Fruit fly (Drosophila melanogaster) whole organism, embryonic: ENCODE data around the gene CG42759.

ENCODE experiments used
- CG10267 ChIP-seq: fragments of 200-800 bp; sonication (Bioruptor generic); optimal IDR thresholded peaks from 2 replicates; lab custom pipeline; 2018; ENCODE audit warnings: missing biosample characterization, mild to moderate bottlenecking, missing genetic modification characterization, moderate library complexity
- CG10462 ChIP-seq: fragments of 200-800 bp; sonication (Bioruptor generic); optimal IDR thresholded peaks from 2 replicates; lab custom pipeline; 2016; ENCODE audit warnings: missing biosample characterization, missing genetic modification characterization
- CG10565 ChIP-seq: fragments of 200-800 bp; sonication (Bioruptor generic); optimal IDR thresholded peaks from 3 replicates; lab custom pipeline; 2016; ENCODE audit warnings: missing biosample characterization, mild to moderate bottlenecking, missing genetic modification characterization
- CG11695 ChIP-seq: fragments of 200-800 bp; sonication (Bioruptor generic); IDR thresholded peaks from 3 replicates; pipeline ENCODE4 v1.3.6; 2022; ENCODE audit warnings: missing biosample characterization, missing genetic modification characterization
- CG12236 ChIP-seq: fragments of 200-800 bp; sonication (Bioruptor generic); optimal IDR thresholded peaks from 2 replicates; lab custom pipeline; 2016; ENCODE audit warnings: missing biosample characterization, missing genetic modification characterization
- CG12659 ChIP-seq: fragments of 200-800 bp; sonication (Bioruptor generic); optimal IDR thresholded peaks from 3 replicates; lab custom pipeline; 2017; ENCODE audit warnings: mild to moderate bottlenecking, missing biosample characterization, missing genetic modification reagents, missing genetic modification characterization
- CG13894 ChIP-seq: fragments of 200-800 bp; sonication (Bioruptor generic); optimal IDR thresholded peaks from 3 replicates; lab custom pipeline; 2018; ENCODE audit warnings: missing biosample characterization, mild to moderate bottlenecking, missing genetic modification characterization, moderate library complexity
- CG14441 ChIP-seq: fragments of 200-800 bp; sonication (Bioruptor generic); IDR thresholded peaks from 2 replicates; pipeline ENCODE4 v1.3.6; 2022; ENCODE audit warnings: missing biosample characterization, missing genetic modification characterization
- CG15601 ChIP-seq: fragments of 200-800 bp; sonication (Bioruptor generic); optimal IDR thresholded peaks from 3 replicates; lab custom pipeline; 2019; ENCODE audit warnings: missing biosample characterization, mild to moderate bottlenecking, missing genetic modification characterization, moderate library complexity
- CG17328 ChIP-seq: fragments of 200-800 bp; sonication (Bioruptor generic); IDR thresholded peaks from 2 replicates; pipeline ENCODE4 v1.3.6; 2022; ENCODE audit warnings: missing biosample characterization, missing genetic modification characterization
- CG2875 ChIP-seq: fragments of 200-800 bp; sonication (Bioruptor generic); optimal IDR thresholded peaks from 2 replicates; lab custom pipeline; 2017; ENCODE audit warnings: missing biosample characterization, mild to moderate bottlenecking, missing genetic modification characterization, missing genetic modification reagents
- CG4730 ChIP-seq: fragments of 200-800 bp; sonication (Bioruptor generic); IDR thresholded peaks from 2 replicates; pipeline ENCODE4 v1.3.6; 2022; ENCODE audit warnings: missing biosample characterization, missing genetic modification characterization
- CG7963 ChIP-seq: fragments of 200-800 bp; sonication (Bioruptor generic); IDR thresholded peaks from 3 replicates; pipeline ENCODE4 v1.3.6; 2022; ENCODE audit warnings: missing biosample characterization, missing genetic modification characterization; ENCODE audit not compliant: partially characterized antibody
- CG9215 ChIP-seq: fragments of 200-800 bp; sonication (Bioruptor generic); IDR thresholded peaks from 2 replicates; pipeline ENCODE4 v1.3.6; 2022; ENCODE audit warnings: missing biosample characterization, missing genetic modification characterization
- CG9437 ChIP-seq: fragments of 200-800 bp; sonication (Bioruptor generic); optimal IDR thresholded peaks from 2 replicates; lab custom pipeline; 2018; ENCODE audit warnings: missing biosample characterization, mild to moderate bottlenecking, missing genetic modification characterization
- CkIIα-i1 ChIP-seq: fragments of 200-800 bp; sonication (Bioruptor generic); IDR thresholded peaks from 2 replicates; pipeline ENCODE4 v1.3.6; 2022; ENCODE audit warnings: missing biosample characterization, missing genetic modification characterization
- Doc3 ChIP-seq: fragments of 200-800 bp; sonication (Bioruptor generic); IDR thresholded peaks from 3 replicates; pipeline ENCODE4 v1.3.6; 2022; ENCODE audit warnings: missing biosample characterization, missing genetic modification characterization; ENCODE audit not compliant: partially characterized antibody
- Gug ChIP-seq: fragments of 200-800 bp; sonication (Bioruptor generic); IDR thresholded peaks from 4 replicates; pipeline ENCODE4 v1.3.6; 2022; ENCODE audit warnings: missing biosample characterization, missing genetic modification characterization
- HmgD ChIP-seq: fragments of 200-800 bp; sonication (Bioruptor generic); optimal IDR thresholded peaks from 3 replicates; lab custom pipeline; 2016; ENCODE audit warnings: missing biosample characterization, missing genetic modification characterization
- Meics ChIP-seq: fragments of 200-800 bp; sonication (Bioruptor generic); optimal IDR thresholded peaks from 2 replicates; lab custom pipeline; 2017; ENCODE audit warnings: missing biosample characterization, mild to moderate bottlenecking, missing genetic modification characterization
- Myb ChIP-seq: fragments of 200-800 bp; sonication (Bioruptor generic); optimal IDR thresholded peaks from 2 replicates; lab custom pipeline; 2016; ENCODE audit warnings: missing biosample characterization, missing genetic modification characterization
- Nf-YC ChIP-seq: fragments of 200-800 bp; optimal IDR thresholded peaks from 3 replicates; lab custom pipeline; 2019; ENCODE audit warnings: missing biosample characterization, mild to moderate bottlenecking, missing genetic modification characterization, moderate library complexity
- Optix ChIP-seq: fragments of 200-800 bp; sonication (Bioruptor generic); IDR thresholded peaks from 3 replicates; pipeline ENCODE4 v1.3.6; 2022; ENCODE audit warnings: missing biosample characterization, missing genetic modification characterization
- Pdp1 ChIP-seq, 2 experiments: fragments of 200-800 bp; sonication (Bioruptor generic); optimal IDR thresholded peaks; 3 replicates each; lab custom pipeline; 2016; ENCODE audit warnings: missing biosample characterization in 2 of 2, missing genetic modification characterization in 2 of 2, mild to moderate bottlenecking in 1 of 2, moderate library complexity in 1 of 2
- Sin3A ChIP-seq: fragments of >200 bp; optimal IDR thresholded peaks from 2 replicates; lab custom pipeline; 2018
- Six4 ChIP-seq: fragments of 200-800 bp; sonication (Bioruptor generic); optimal IDR thresholded peaks from 2 replicates; lab custom pipeline; 2016; ENCODE audit warnings: missing biosample characterization, missing genetic modification characterization
- Stat92E ChIP-seq, 3 experiments: fragments of >200 bp in 2 of 3; fragments of 200-800 bp in 1 of 3; sonication (Bioruptor generic) in 1 of 3; optimal IDR thresholded peaks; 2 replicates each; lab custom pipeline; 2017 to 2019; ENCODE audit warnings: missing biosample characterization in 3 of 3, missing genetic modification characterization in 3 of 3, mild to moderate bottlenecking in 1 of 3, moderate library complexity in 1 of 3
- Xrp1 ChIP-seq: fragments of 200-800 bp; sonication (Bioruptor generic); IDR thresholded peaks from 2 replicates; pipeline ENCODE4 v1.3.6; 2022; ENCODE audit warnings: missing biosample characterization, missing genetic modification characterization
- bcd ChIP-seq: fragments of 200-800 bp; sonication (Bioruptor generic); optimal IDR thresholded peaks from 2 replicates; lab custom pipeline; 2017; ENCODE audit warnings: missing biosample characterization, mild to moderate bottlenecking, missing genetic modification characterization
- btn ChIP-seq: fragments of 200-800 bp; sonication (Bioruptor generic); optimal IDR thresholded peaks from 2 replicates; lab custom pipeline; 2016; ENCODE audit warnings: missing biosample characterization, missing genetic modification characterization
- chinmo ChIP-seq: fragments of 200-800 bp; sonication (Bioruptor generic); IDR thresholded peaks from 4 replicates; pipeline ENCODE4 v1.3.6; 2022; ENCODE audit warnings: missing biosample characterization, missing genetic modification characterization; ENCODE audit not compliant: partially characterized antibody
- crp ChIP-seq, 2 experiments: fragments of 200-800 bp; sonication (Bioruptor generic); optimal IDR thresholded peaks; 2 replicates in 1 of 2; 3 replicates in 1 of 2; lab custom pipeline; 2017; ENCODE audit warnings: missing biosample characterization in 2 of 2, missing genetic modification characterization in 2 of 2, mild to moderate bottlenecking in 1 of 2, moderate library complexity in 1 of 2
- cwo ChIP-seq: fragments of 200-800 bp; sonication (Bioruptor generic); optimal IDR thresholded peaks from 3 replicates; lab custom pipeline; 2017; ENCODE audit warnings: missing biosample characterization, missing genetic modification characterization, mild to moderate bottlenecking, moderate library complexity, missing genetic modification reagents
- ems ChIP-seq: fragments of 200-800 bp; sonication (Bioruptor generic); optimal IDR thresholded peaks from 3 replicates; lab custom pipeline; 2016; ENCODE audit warnings: missing biosample characterization, missing genetic modification characterization
- eve ChIP-seq, 2 experiments: fragments of >200 bp; optimal IDR thresholded peaks; 2 replicates each; lab custom pipeline; 2017; ENCODE audit warnings: missing biosample characterization in 2 of 2, missing genetic modification characterization in 2 of 2
- gt ChIP-seq: fragments of 200-800 bp; sonication (Bioruptor generic); IDR thresholded peaks from 2 replicates; pipeline ENCODE4 v1.3.6; 2022; ENCODE audit warnings: missing biosample characterization, missing genetic modification characterization
- ken ChIP-seq: fragments of 200-800 bp; sonication (Bioruptor generic); IDR thresholded peaks from 3 replicates; pipeline ENCODE4 v1.3.6; 2022; ENCODE audit warnings: missing biosample characterization, missing genetic modification characterization
- odd ChIP-seq: fragments of 200-800 bp; sonication (Bioruptor generic); optimal IDR thresholded peaks from 2 replicates; lab custom pipeline; 2017; ENCODE audit warnings: missing biosample characterization, mild to moderate bottlenecking, missing genetic modification characterization
- org-1 ChIP-seq: fragments of 200-800 bp; sonication (Bioruptor generic); optimal IDR thresholded peaks from 2 replicates; lab custom pipeline; 2017; ENCODE audit warnings: missing biosample characterization, missing genetic modification characterization
- otp ChIP-seq: fragments of 200-800 bp; sonication (Bioruptor generic); IDR thresholded peaks from 3 replicates; pipeline ENCODE4, ENCODE4 v1.3.6; 2022; ENCODE audit warnings: missing biosample characterization, missing genetic modification characterization
- p53 ChIP-seq: fragments of 200-800 bp; sonication (Bioruptor generic); optimal IDR thresholded peaks from 2 replicates; lab custom pipeline; 2016; ENCODE audit warnings: missing biosample characterization, missing genetic modification characterization
- pum ChIP-seq: fragments of 200-800 bp; sonication (Bioruptor generic); optimal IDR thresholded peaks from 2 replicates; lab custom pipeline; 2016; ENCODE audit warnings: missing biosample characterization, missing genetic modification characterization
- ranshi ChIP-seq: fragments of 200-800 bp; sonication (Bioruptor generic); IDR thresholded peaks from 2 replicates; pipeline ENCODE4 v1.3.6; 2022; ENCODE audit warnings: missing biosample characterization, missing genetic modification characterization
- stc ChIP-seq: fragments of 200-800 bp; sonication (Bioruptor generic); IDR thresholded peaks from 2 replicates; pipeline ENCODE4 v1.3.6; 2022; ENCODE audit warnings: missing biosample characterization, missing genetic modification characterization
- stwl ChIP-seq: fragments of 200-800 bp; sonication (Bioruptor generic); optimal IDR thresholded peaks from 3 replicates; lab custom pipeline; 2018; ENCODE audit warnings: missing biosample characterization, mild to moderate bottlenecking, missing genetic modification characterization, moderate library complexity
- tgo ChIP-seq: fragments of 200-800 bp; sonication (Bioruptor generic); IDR thresholded peaks from 3 replicates; pipeline ENCODE4 v1.3.6; 2022; ENCODE audit warnings: missing biosample characterization, missing genetic modification characterization
- toy ChIP-seq: fragments of 200-800 bp; sonication (Bioruptor generic); IDR thresholded peaks from 2 replicates; pipeline ENCODE4 v1.3.6; 2022; ENCODE audit warnings: missing biosample characterization, missing genetic modification characterization
- zfh1 ChIP-seq: fragments of 200-800 bp; sonication (Bioruptor generic); IDR thresholded peaks from 3 replicates; pipeline ENCODE4 v1.3.6; 2022; ENCODE audit warnings: missing biosample characterization, missing genetic modification characterization

The CG42759 gene

DNA sequence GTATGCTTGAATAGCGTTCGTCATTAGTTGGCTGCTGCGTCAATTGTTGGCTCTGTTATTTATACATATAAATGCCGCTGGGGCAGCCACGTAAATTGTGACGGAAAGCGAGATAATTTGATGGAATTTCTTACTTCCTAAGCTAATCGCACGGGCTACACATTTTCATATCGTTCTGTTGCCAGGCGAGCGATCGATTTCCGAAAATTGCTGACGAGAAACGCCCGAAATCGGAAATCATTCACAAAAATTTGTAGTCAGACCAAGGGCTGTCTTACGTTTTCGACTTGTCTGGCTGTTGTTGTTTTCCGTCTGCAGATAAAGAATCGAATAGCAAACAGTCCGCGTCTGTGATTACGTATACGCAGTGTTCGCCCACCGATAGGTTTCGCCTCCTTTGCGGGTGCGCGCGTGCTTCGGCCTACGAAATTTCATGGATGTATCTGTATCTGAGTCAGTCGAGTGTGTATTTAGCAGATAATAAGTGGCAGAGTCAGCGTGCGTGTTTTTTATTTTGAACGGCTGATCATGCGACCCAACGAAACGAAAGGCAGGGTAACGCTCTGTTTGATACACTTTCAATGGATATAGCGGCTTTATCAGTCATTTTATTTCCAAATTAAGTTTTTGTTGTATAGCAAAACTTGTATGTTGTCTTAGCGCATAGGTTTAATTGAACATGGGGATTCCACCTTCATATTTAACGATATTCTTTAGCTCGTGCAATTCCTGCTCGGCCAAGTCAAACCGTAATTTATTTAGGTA, 45.2 kb upstream of the CG42759 start (continued):
- TF ChIP-seq ranshi (GFP tag; lab: Robert Waterston, UW) (peak; percentile 60; the same call in 1 of the 2 replicates), CG15601 (tag; lab: Kevin White, UChicago) (peak; percentile 14), CG10565 (no peak), CG7963 (no peak), zfh1 (GFP tag; lab: Robert Waterston, UW) (peak; percentile 53; the same call in 2 of the 3 replicates), btn (no peak), CG14441 (GFP tag; lab: Robert Waterston, UW) (peak; percentile 64), CG10267 (peak; percentile 39), Doc3 (GFP tag; lab: Robert Waterston, UW) (no peak), org-1 (GFP tag; lab: Kevin White, UChicago) (peak; percentile 72), Pdp1 (GFP tag; optimal IDR thresholded peaks at IDR 0.05; lab: Kevin White, UChicago) (peak; percentile 61 to 87), odd (GFP tag; lab: Kevin White, UChicago) (peak; percentile 62), CG2875 (GFP tag; lab: Kevin White, UChicago) (peak; percentile 5), Six4 (GFP tag; lab: Kevin White, UChicago) (no peak), CG9215 (peak; percentile 59), Sin3A (no peak), CG13894 (tag; lab: Kevin White, UChicago) (peak; percentile 56), stc (peak; percentile 56; the same call in 1 of the 2 replicates), HmgD (GFP tag; lab: Kevin White, UChicago) (no peak), ken (peak; percentile 51; the same call in 1 of the 3 replicates), stwl (no peak), eve (GFP tag; optimal IDR thresholded peaks at IDR 0.05; lab: Kevin White, UChicago) (peak in 1 of 2 experiments; percentile 85), crp (GFP tag; optimal IDR thresholded peaks at IDR 0.05; lab: Kevin White, UChicago) (peak in 1 of 2 experiments; percentile 7), CG9437 (GFP tag; lab: Kevin White, UChicago) (peak; percentile 69), pum (GFP tag; lab: Kevin White, UChicago) (peak; percentile 50), Myb (GFP tag; lab: Kevin White, UChicago) (peak; percentile 59), Xrp1 (GFP tag; lab: Robert Waterston, UW) (peak; percentile 49; the same call in 1 of the 2 replicates), CG12236 (GFP tag; lab: Kevin White, UChicago) (peak; percentile 45), bcd (GFP tag; lab: Kevin White, UChicago) (peak; percentile 59), tgo (GFP tag; lab: Robert Waterston, UW) (peak; percentile 65; the same call in 2 of the 3 replicates), CG12659 (GFP tag; lab: Kevin White, UChicago) (peak; percentile 67), Nf-YC (tag; lab: Kevin White, UChicago) (peak; percentile 44), CG17328 (peak; percentile 56; the same call in 1 of the 2 replicates), Optix (GFP tag; lab: Robert Waterston, UW) (no peak; the same call in 2 of the 3 replicates), chinmo (peak; percentile 89; the same call in 3 of the 4 replicates), cwo (GFP tag; lab: Kevin White, UChicago) (peak; percentile 90), toy (GFP tag; lab: Robert Waterston, UW) (no peak), Gug (GFP tag; lab: Robert Waterston, UW) (peak; percentile 58; the same call in 2 of the 4 replicates), p53 (peak; percentile 18), CG4730 (GFP tag; lab: Robert Waterston, UW) (0 out of 2 replicates have a peak, but pooled peaks have one; percentile 17), otp (no peak), Stat92E (GFP tag; optimal IDR thresholded peaks at IDR 0.05; lab: Kevin White, UChicago) (no peak), gt (GFP tag; lab: Robert Waterston, UW) (no peak), CkIIα-i1 (GFP tag; lab: Robert Waterston, UW) (0 out of 2 replicates have a peak, but pooled peaks have one; percentile 37), Meics (GFP tag; lab: Kevin White, UChicago) (peak; percentile 74), CG11695 (GFP tag; lab: Robert Waterston, UW) (0 out of 3 replicates have a peak, but pooled peaks have one; percentile 29), CG10462 (peak; percentile 13), ems (GFP tag; lab: Kevin White, UChicago) (peak; percentile 42)
